Worm (Caenorhabditis elegans): ENCODE data around the gene ZK1127.3.

Gene ZK1127.3

ce11 chrII:7053001-7053400 is 2.1 kb upstream of the ZK1127.3 start, which contains the start of gene ZK1127.13:
ZK1127.13 (plus strand) TSS chrII:7053301.
- TF ChIP-seq fkh-6 (tag; optimal IDR thresholded peaks at IDR 0.05) = no peak
- no peak for TF ChIP-seq pqm-1 (tag; optimal IDR thresholded peaks at IDR 0.05)
- no peak for TF ChIP-seq fkh-10 (GFP tag; optimal IDR thresholded peaks at IDR 0.05)
- TF ChIP-seq nhr-232 (tag; optimal IDR thresholded peaks at IDR 0.05) = no peak

- TF ChIP-seq unc-86 (tag; optimal IDR thresholded peaks at IDR 0.05) (no peak), hlh-30 (tag; optimal IDR thresholded peaks at IDR 0.05; ENCODE audit: insufficient read depth) (no peak), ets-4 (tag; optimal IDR thresholded peaks at IDR 0.05) (no peak), ceh-31 (tag; optimal IDR thresholded peaks at IDR 0.05) (no peak), pag-3 (tag; optimal IDR thresholded peaks at IDR 0.05; ENCODE audit: borderline replicate concordance) (no peak), che-1 (tag; optimal IDR thresholded peaks at IDR 0.05) (no peak), elt-4 (tag; optimal IDR thresholded peaks at IDR 0.05) (no peak), ztf-16 (tag; optimal IDR thresholded peaks at IDR 0.05) (no peak), ceh-14 (tag; optimal IDR thresholded peaks at IDR 0.05) (no peak), rnt-1 (tag; optimal IDR thresholded peaks at IDR 0.05) (no peak)
Measured at ce11 chrII:7053649-7054048, 1.4 kb upstream of the ZK1127.3 start, which contains the start of gene ZK1127.4. ZK1127.4 (plus strand) TSS chrII:7053949.

ce11 chrII:7056328-7056727 is 1.2 kb downstream of the ZK1127.3 start:
- TF ChIP-seq ceh-22 (tag; optimal IDR thresholded peaks at IDR 0.05) = no peak
- TF ChIP-seq K09A11.1 (tag; optimal IDR thresholded peaks at IDR 0.05; ENCODE audit: insufficient read depth) = no peak
- TF ChIP-seq dve-1 (tag; optimal IDR thresholded peaks at IDR 0.05) = no peak
- TF ChIP-seq ahr-1 (tag; optimal IDR thresholded peaks at IDR 0.05) = no peak
- TF ChIP-seq sox-4 (tag; optimal IDR thresholded peaks at IDR 0.05) = no peak
- TF ChIP-seq hlh-15 (tag; optimal IDR thresholded peaks at IDR 0.05) = no peak
- no peak for TF ChIP-seq hlh-13 (GFP tag; optimal IDR thresholded peaks at IDR 0.05)
- TF ChIP-seq K02D7.2 (tag; optimal IDR thresholded peaks at IDR 0.05) = no peak
- no peak for TF ChIP-seq ama-1 (optimal IDR thresholded peaks at IDR 0.05)
- no peak for TF ChIP-seq npax-4 (tag; optimal IDR thresholded peaks at IDR 0.05)
- no peak for TF ChIP-seq syd-9 (tag; optimal IDR thresholded peaks at IDR 0.05)
- no peak for TF ChIP-seq ceh-2 (tag; optimal IDR thresholded peaks at IDR 0.05)
- TF ChIP-seq lin-11 (tag; optimal IDR thresholded peaks at IDR 0.05) = no peak
- no peak for TF ChIP-seq pha-4 (tag; optimal IDR thresholded peaks at IDR 0.05)
- no peak for TF ChIP-seq elt-2 (tag; optimal IDR thresholded peaks at IDR 0.05)
- no peak for TF ChIP-seq ceh-24 (tag; optimal IDR thresholded peaks at IDR 0.05)
- TF ChIP-seq ceh-9 (tag; optimal IDR thresholded peaks at IDR 0.05) = no peak

- TF ChIP-seq odd-2 (tag; optimal IDR thresholded peaks at IDR 0.05) (no peak), lim-6 (tag; optimal IDR thresholded peaks at IDR 0.05) (no peak), gmeb-2 (tag; optimal IDR thresholded peaks at IDR 0.05) (no peak), ceh-18 (tag; optimal IDR thresholded peaks at IDR 0.05) (no peak), ceh-2 (tag; optimal IDR thresholded peaks at IDR 0.05) (no peak), Y22D7AL.16 (tag; optimal IDR thresholded peaks at IDR 0.05) (no peak), ceh-22 (tag; optimal IDR thresholded peaks at IDR 0.05) (no peak), pag-3 (tag; optimal IDR thresholded peaks at IDR 0.05; ENCODE audit: borderline replicate concordance) (no peak), pha-2 (tag; optimal IDR thresholded peaks at IDR 0.05) (no peak), K02D7.2 (tag; optimal IDR thresholded peaks at IDR 0.05) (no peak), elt-2 (tag; optimal IDR thresholded peaks at IDR 0.05) (no peak)
Measured at ce11 chrII:7057860-7058259, 2.8 kb downstream of the ZK1127.3 start, which contains the start of gene cth-2. cth-2 (minus strand) TSS chrII:7057960.

Measured in whole organism, late embryonic.